Worm (Caenorhabditis elegans) whole organism, L2 larva: ENCODE data around the gene pqn-67.
A peak's percentile ranks its signal among the peaks of the same experiment; 100 is the strongest.

Experiments used
- C34F6.9 ChIP-seq: fragments of 150-350 bp; optimal IDR thresholded peaks from 2 replicates; lab custom pipeline; 2014; ENCODE audit warnings: missing biosample characterization, missing genetic modification characterization
- F13H6.1 ChIP-seq: sonication (generic microtip); optimal IDR thresholded peaks from 2 replicates; lab custom pipeline; 2016; ENCODE audit warnings: missing genetic modification characterization, missing compliant biosample characterization
- R02D3.7 ChIP-seq: fragments of 150-350 bp; optimal IDR thresholded peaks from 2 replicates; lab custom pipeline; 2014; ENCODE audit warnings: missing biosample characterization, missing genetic modification characterization
- Y55F3AM.14 ChIP-seq: fragments of 200-800 bp; sonication (Bioruptor generic); optimal IDR thresholded peaks from 2 replicates; lab custom pipeline; 2018; ENCODE audit warnings: mild to moderate bottlenecking, missing genetic modification characterization, missing compliant biosample characterization
- alr-1 ChIP-seq: fragments of 150-350 bp; optimal IDR thresholded peaks from 2 replicates; lab custom pipeline; 2014; ENCODE audit warnings: missing biosample characterization, missing genetic modification characterization
- aly-2 ChIP-seq: fragments of 150-350 bp; optimal IDR thresholded peaks from 2 replicates; lab custom pipeline; 2014; ENCODE audit warnings: missing biosample characterization, missing genetic modification characterization
- ceh-16 ChIP-seq: fragments of 150-350 bp; optimal IDR thresholded peaks from 2 replicates; lab custom pipeline; 2014; ENCODE audit warnings: missing biosample characterization, missing genetic modification characterization
- ceh-82 ChIP-seq: fragments of 150-350 bp; optimal IDR thresholded peaks from 2 replicates; lab custom pipeline; 2014; ENCODE audit warnings: missing biosample characterization, missing genetic modification characterization
- crh-2 ChIP-seq: sonication (generic microtip); optimal IDR thresholded peaks from 2 replicates; lab custom pipeline; 2017; ENCODE audit warnings: missing biosample characterization, missing genetic modification characterization
- egl-27 ChIP-seq: sonication (generic microtip); optimal IDR thresholded peaks from 3 replicates; lab custom pipeline; 2017; ENCODE audit warnings: missing biosample characterization, missing genetic modification reagents, missing genetic modification characterization
- fos-1 ChIP-seq: fragments of 150-350 bp; optimal IDR thresholded peaks from 2 replicates; lab custom pipeline; 2014; ENCODE audit warnings: missing biosample characterization, missing genetic modification characterization
- gmeb-1 ChIP-seq: fragments of 150-350 bp; optimal IDR thresholded peaks from 2 replicates; lab custom pipeline; 2014; ENCODE audit warnings: missing biosample characterization, missing genetic modification characterization
- lin-11 ChIP-seq: fragments of 150-350 bp; sonication (generic microtip); optimal IDR thresholded peaks from 2 replicates; lab custom pipeline; 2014; ENCODE audit warnings: missing biosample characterization, missing genetic modification characterization, inconsistent platforms, mixed read lengths
- lin-13 ChIP-seq: fragments of 150-350 bp; optimal IDR thresholded peaks from 2 replicates; lab custom pipeline; 2014; ENCODE audit warnings: missing biosample characterization, missing genetic modification reagents, missing genetic modification characterization
- lin-39 ChIP-seq: fragments of 150-350 bp; optimal IDR thresholded peaks from 2 replicates; lab custom pipeline; 2014; ENCODE audit warnings: missing biosample characterization, missing genetic modification reagents, missing genetic modification characterization
- lsy-2 ChIP-seq, 2 experiments: fragments of 150-350 bp in 1 of 2; sonication (generic microtip) in 1 of 2; optimal IDR thresholded peaks; 2 replicates each; lab custom pipeline; 2014 to 2017; ENCODE audit warnings: missing biosample characterization in 2 of 2, missing genetic modification characterization in 2 of 2
- mbf-1 ChIP-seq: sonication (generic microtip); optimal IDR thresholded peaks from 2 replicates; lab custom pipeline; 2017; ENCODE audit warnings: missing biosample characterization, missing genetic modification characterization
- mdl-1 ChIP-seq, 2 experiments: fragments of 150-350 bp in 1 of 2; sonication (generic microtip) in 1 of 2; optimal IDR thresholded peaks; 2 replicates each; lab custom pipeline; 2017; ENCODE audit warnings: missing biosample characterization in 2 of 2, missing genetic modification characterization in 2 of 2
- nhr-129 ChIP-seq: fragments of 150-350 bp; optimal IDR thresholded peaks from 2 replicates; lab custom pipeline; 2014; ENCODE audit warnings: missing biosample characterization, missing genetic modification characterization
- nhr-23 ChIP-seq: fragments of 150-350 bp; optimal IDR thresholded peaks from 2 replicates; lab custom pipeline; 2014; ENCODE audit warnings: missing biosample characterization, missing genetic modification reagents, missing genetic modification characterization
- nhr-77 ChIP-seq: fragments of 150-350 bp; optimal IDR thresholded peaks from 2 replicates; lab custom pipeline; 2014; ENCODE audit warnings: missing biosample characterization, missing genetic modification characterization
- sem-4 ChIP-seq: fragments of 150-350 bp; optimal IDR thresholded peaks from 2 replicates; lab custom pipeline; 2014; ENCODE audit warnings: missing biosample characterization, missing genetic modification reagents, missing genetic modification characterization
- skn-1 ChIP-seq: sonication (generic microtip); optimal IDR thresholded peaks from 2 replicates; lab custom pipeline; 2017; ENCODE audit warnings: missing biosample characterization, missing genetic modification characterization
- sma-3 ChIP-seq: sonication (generic microtip); optimal IDR thresholded peaks from 2 replicates; lab custom pipeline; 2016; ENCODE audit warnings: missing genetic modification reagents, missing genetic modification characterization, missing compliant biosample characterization
- sma-9 ChIP-seq, 2 experiments: fragments of 150-350 bp in 1 of 2; sonication (generic microtip) in 1 of 2; optimal IDR thresholded peaks; 2 replicates each; lab custom pipeline; 2014 to 2016; ENCODE audit warnings: missing genetic modification characterization in 2 of 2, mild to moderate bottlenecking in 1 of 2, missing biosample characterization in 1 of 2, missing compliant biosample characterization in 1 of 2, missing genetic modification reagents in 1 of 2, moderate library complexity in 1 of 2
- snpc-4 ChIP-seq: fragments of 150-350 bp; optimal IDR thresholded peaks from 2 replicates; lab custom pipeline; 2014; ENCODE audit warnings: missing biosample characterization, missing genetic modification characterization
- unc-55 ChIP-seq: fragments of 150-350 bp; sonication (generic microtip); optimal IDR thresholded peaks from 3 replicates; lab custom pipeline; 2014; ENCODE audit warnings: missing biosample characterization, missing genetic modification reagents, missing genetic modification characterization
- unc-62 ChIP-seq: fragments of 150-350 bp; optimal IDR thresholded peaks from 2 replicates; lab custom pipeline; 2014; ENCODE audit warnings: missing biosample characterization, missing genetic modification reagents, missing genetic modification characterization
- zag-1 ChIP-seq: fragments of 150-350 bp; optimal IDR thresholded peaks from 2 replicates; lab custom pipeline; 2014; ENCODE audit warnings: missing biosample characterization, missing genetic modification characterization
- ztf-1 ChIP-seq: fragments of 200-800 bp; sonication (Bioruptor generic); conservative IDR thresholded peaks from 2 replicates; pipeline ENCODE4 v1.3.6; 2022; ENCODE audit warnings: missing genetic modification characterization, missing compliant biosample characterization
- ztf-11 ChIP-seq: sonication (generic microtip); optimal IDR thresholded peaks from 2 replicates; lab custom pipeline; 2017; ENCODE audit warnings: missing biosample characterization, missing genetic modification characterization

The pqn-67 gene

ce11 chrV:12949607-12950006 is 25.4 kb downstream of the pqn-67 start, which contains the start of gene T16G1.13:
T16G1.13 (plus strand) TSS chrV:12949907.
- no peak for TF ChIP-seq nhr-129 (tag; lab: Kevin White, UChicago)
- no peak for TF ChIP-seq alr-1 (tag; lab: Kevin White, UChicago)
- no peak for TF ChIP-seq C34F6.9 (tag; lab: Kevin White, UChicago)
- TF ChIP-seq crh-2 (tag; lab: Kevin White, UChicago) = no peak
- TF ChIP-seq aly-2 (tag; lab: Kevin White, UChicago) = no peak
- no peak for TF ChIP-seq skn-1 (tag; lab: Kevin White, UChicago)
- no peak for TF ChIP-seq unc-62
- no peak for TF ChIP-seq sma-3
- no peak for TF ChIP-seq mdl-1 (tag; optimal IDR thresholded peaks at IDR 0.05; lab: Kevin White, UChicago)
- TF ChIP-seq ceh-16 (tag; lab: Kevin White, UChicago) = no peak
- TF ChIP-seq sma-9 (GFP tag; optimal IDR thresholded peaks at IDR 0.05; lab: Kevin White, UChicago) = no peak
- no peak for TF ChIP-seq sma-9 (tag; optimal IDR thresholded peaks at IDR 0.05; lab: Kevin White, UChicago)
- no peak for TF ChIP-seq sem-4 (tag; lab: Kevin White, UChicago)
- TF ChIP-seq ztf-1 (GFP tag; lab: Robert Waterston, UW) = no peak
- TF ChIP-seq zag-1 (tag; lab: Kevin White, UChicago) = no peak
- TF ChIP-seq lin-39 (tag; lab: Kevin White, UChicago) = no peak
- no peak for TF ChIP-seq ztf-11 (tag; lab: Kevin White, UChicago)
- no peak for TF ChIP-seq nhr-77 (tag; lab: Kevin White, UChicago)
- no peak for TF ChIP-seq lin-11 (tag; lab: Kevin White, UChicago)
- TF ChIP-seq ceh-82 = no peak
- TF ChIP-seq, all 48 proteins: peak for 0

- peak; percentile 9 for TF ChIP-seq lin-13 (GFP tag; lab: Kevin White, UChicago)
- TF ChIP-seq gmeb-1 = peak; percentile 34
- peak; percentile 67 for TF ChIP-seq C34F6.9 (tag; lab: Kevin White, UChicago)
- peak; percentile 90 for TF ChIP-seq crh-2 (tag; lab: Kevin White, UChicago)
- TF ChIP-seq lsy-2 (tag; optimal IDR thresholded peaks at IDR 0.05; lab: Kevin White, UChicago) = peak in 1 of 2 experiments; percentile 70
- peak; percentile 46 for TF ChIP-seq F13H6.1 (tag; lab: Kevin White, UChicago)
- peak; percentile 28 for TF ChIP-seq snpc-4 (tag; lab: Kevin White, UChicago)
- peak; percentile 55 for TF ChIP-seq unc-55 (GFP tag; lab: Kevin White, UChicago)
- peak; percentile 40 for TF ChIP-seq fos-1
- TF ChIP-seq nhr-129 (tag; lab: Kevin White, UChicago) = peak; percentile 48
- TF ChIP-seq Y55F3AM.14 = no peak
- TF ChIP-seq mbf-1 (tag; lab: Kevin White, UChicago) = no peak
- TF ChIP-seq lin-39 (tag; lab: Kevin White, UChicago) = no peak
- TF ChIP-seq, all 48 proteins: peak for 10
Observed at ce11 chrV:12950812-12951528, 26.7 kb downstream of the pqn-67 start, which contains the start of the genes T16G1.9 and T16G1.18. T16G1.9 (minus strand) TSS chrV:12950862. T16G1.18 (plus strand) TSS chrV:12951304.

- TF ChIP-seq crh-2 (tag; lab: Kevin White, UChicago) (peak; percentile 71), zag-1 (tag; lab: Kevin White, UChicago) (no peak), lsy-2 (tag; optimal IDR thresholded peaks at IDR 0.05; lab: Kevin White, UChicago) (peak in 1 of 2 experiments; percentile 43), nhr-23 (tag; lab: Kevin White, UChicago) (no peak), unc-55 (GFP tag; lab: Kevin White, UChicago) (peak; percentile 49), nhr-129 (tag; lab: Kevin White, UChicago) (peak; percentile 40), gmeb-1 (peak; percentile 23), C34F6.9 (tag; lab: Kevin White, UChicago) (peak; percentile 4)
- TF ChIP-seq, all 48 proteins: peak for 6
Observed at ce11 chrV:12952287-12952686, 28.1 kb downstream of the pqn-67 start, which contains the start of gene pqn-68. pqn-68 (plus strand) TSS chrV:12952636.

- no peak for TF ChIP-seq nhr-129 (tag; lab: Kevin White, UChicago)
- no peak for TF ChIP-seq zag-1 (tag; lab: Kevin White, UChicago)
- TF ChIP-seq nhr-23 (tag; lab: Kevin White, UChicago) = no peak
- TF ChIP-seq C34F6.9 (tag; lab: Kevin White, UChicago) = no peak
- no peak for TF ChIP-seq ceh-82
- TF ChIP-seq R02D3.7 = no peak
- TF ChIP-seq egl-27 (tag; lab: Kevin White, UChicago) = no peak
Observed at ce11 chrV:12953702-12954101, 29.5 kb downstream of the pqn-67 start, which contains the start of gene eif-3.K. eif-3.K (plus strand) TSS chrV:12954002.
